Fruit fly (Drosophila melanogaster) whole organism, wandering third instar larva: ENCODE data around the gene ver.

Experiments used
- Abd-B ChIP-seq: fragments of >200 bp; optimal IDR thresholded peaks from 2 replicates; lab custom pipeline; 2017; ENCODE audit warnings: missing biosample characterization, missing genetic modification characterization
- CG9705 ChIP-seq: fragments of 200-800 bp; sonication (Bioruptor generic); optimal IDR thresholded peaks from 2 replicates; lab custom pipeline; 2018; ENCODE audit warnings: missing biosample characterization, mild to moderate bottlenecking, missing genetic modification characterization
- Dif ChIP-seq: fragments of 200-275, 200-300 bp; sonication (Bioruptor generic); optimal IDR thresholded peaks from 2 replicates; lab custom pipeline; 2018; ENCODE audit warnings: missing biosample characterization, missing genetic modification characterization; ENCODE audit not compliant: partially characterized antibody
- GATAd ChIP-seq: sonication (Bioruptor generic); optimal IDR thresholded peaks from 2 replicates; lab custom pipeline; 2016; ENCODE audit warnings: missing biosample characterization, missing genetic modification characterization
- HLH106 ChIP-seq: fragments of 200-800 bp; optimal IDR thresholded peaks from 3 replicates; lab custom pipeline; 2019; ENCODE audit warnings: missing biosample characterization, mild to moderate bottlenecking, missing genetic modification characterization, moderate library complexity
- Hnf4 ChIP-seq: fragments of 200-800 bp; sonication (Bioruptor generic); optimal IDR thresholded peaks from 2 replicates; lab custom pipeline; 2016; ENCODE audit warnings: missing biosample characterization, mild to moderate bottlenecking, missing genetic modification characterization
- Hr83 ChIP-seq: fragments of 200-300 bp; sonication (Bioruptor generic); optimal IDR thresholded peaks from 2 replicates; lab custom pipeline; 2016; ENCODE audit warnings: missing biosample characterization, mild to moderate bottlenecking, missing genetic modification characterization, moderate library complexity; ENCODE audit not compliant: poor library complexity, severe bottlenecking
- Jra ChIP-seq: sonication (Bioruptor generic); optimal IDR thresholded peaks from 2 replicates; lab custom pipeline; 2016; ENCODE audit warnings: missing biosample characterization, missing genetic modification characterization
- Mio ChIP-seq: sonication (Bioruptor generic); optimal IDR thresholded peaks from 2 replicates; lab custom pipeline; 2016; ENCODE audit warnings: missing biosample characterization, missing genetic modification characterization
- Rel ChIP-seq, 2 experiments: fragments of 200-800 bp; sonication (Bioruptor generic) in 1 of 2; optimal IDR thresholded peaks; 2 replicates in 1 of 2; 3 replicates in 1 of 2; lab custom pipeline; 2016 to 2019; ENCODE audit warnings: mild to moderate bottlenecking in 2 of 2, missing biosample characterization in 2 of 2, missing genetic modification characterization in 2 of 2, moderate library complexity in 1 of 2
- Sp1 ChIP-seq: fragments of 200-800 bp; sonication (Bioruptor generic); optimal IDR thresholded peaks from 3 replicates; lab custom pipeline; 2019; ENCODE audit warnings: missing biosample characterization, mild to moderate bottlenecking, missing genetic modification characterization, moderate library complexity
- Vsx2 ChIP-seq: fragments of 200-300, 225-300 bp; sonication (Bioruptor generic); optimal IDR thresholded peaks from 2 replicates; lab custom pipeline; 2018; ENCODE audit warnings: missing biosample characterization, missing genetic modification characterization; ENCODE audit not compliant: partially characterized antibody
- dl ChIP-seq, 2 experiments: fragments of 175-275, 200-275 bp in 1 of 2; fragments of 200-275 bp in 1 of 2; sonication (Bioruptor generic); optimal IDR thresholded peaks; lab custom pipeline; 2018; ENCODE audit warnings: mild to moderate bottlenecking in 2 of 2, missing biosample characterization in 2 of 2, missing genetic modification characterization in 2 of 2, moderate library complexity in 2 of 2; ENCODE audit not compliant: partially characterized antibody in 2 of 2, insufficient read depth in 1 of 2
- dmrt93B ChIP-seq: fragments of 200-800 bp; sonication (Bioruptor generic); optimal IDR thresholded peaks from 2 replicates; lab custom pipeline; 2018; ENCODE audit warnings: missing biosample characterization, mild to moderate bottlenecking, missing genetic modification characterization
- ey ChIP-seq: fragments of 200-800 bp; sonication (Bioruptor generic); optimal IDR thresholded peaks from 2 replicates; lab custom pipeline; 2016; ENCODE audit warnings: missing biosample characterization, missing genetic modification characterization
- h ChIP-seq: fragments of 200-800 bp; sonication (Bioruptor generic); optimal IDR thresholded peaks from 3 replicates; lab custom pipeline; 2016; ENCODE audit warnings: missing biosample characterization, mild to moderate bottlenecking, missing genetic modification characterization
- jim ChIP-seq: fragments of 175-275, 200-325 bp; sonication (Bioruptor generic); optimal IDR thresholded peaks from 2 replicates; lab custom pipeline; 2016; ENCODE audit warnings: missing biosample characterization, mild to moderate bottlenecking, missing genetic modification characterization
- pan ChIP-seq: fragments of >200 bp; optimal IDR thresholded peaks from 2 replicates; lab custom pipeline; 2017
- rgr ChIP-seq: fragments of 200-800 bp; sonication (Bioruptor generic); optimal IDR thresholded peaks from 3 replicates; lab custom pipeline; 2016; ENCODE audit warnings: missing biosample characterization, mild to moderate bottlenecking, missing genetic modification characterization
- sv ChIP-seq: fragments of 200-800 bp; sonication (Bioruptor generic); optimal IDR thresholded peaks from 3 replicates; lab custom pipeline; 2016; ENCODE audit warnings: missing biosample characterization, missing genetic modification characterization
- woc ChIP-seq: sonication (Bioruptor generic); optimal IDR thresholded peaks from 2 replicates; lab custom pipeline; 2016; ENCODE audit warnings: missing biosample characterization, mild to moderate bottlenecking, missing genetic modification characterization

ver gene

dm6 chr3L:12566065-12566730 is 42.4 kb downstream of the ver start:
- TF ChIP-seq Rel (GFP tag; optimal IDR thresholded peaks at IDR 0.05; lab: Kevin White, UChicago) = no peak
- TF ChIP-seq Rel (tag; optimal IDR thresholded peaks at IDR 0.05; lab: Kevin White, UChicago) = peak; percentile 23
- no peak for TF ChIP-seq GATAd (GFP tag; lab: Kevin White, UChicago)

- TF ChIP-seq dmrt93B (peak; percentile 24), dl (GFP tag; optimal IDR thresholded peaks at IDR 0.05; lab: Kevin White, UChicago; ENCODE audit: insufficient read depth in 1 of 2, partially characterized antibody in 2 of 2) (peak; percentile 72 to 87), Sp1 (GFP tag; lab: Kevin White, UChicago) (peak; percentile 19), Vsx2 (peak; percentile 90), Rel (GFP tag; optimal IDR thresholded peaks at IDR 0.05; lab: Kevin White, UChicago) (no peak), Rel (tag; optimal IDR thresholded peaks at IDR 0.05; lab: Kevin White, UChicago) (peak; percentile 7), ey (GFP tag; lab: Kevin White, UChicago) (peak; percentile 3), Hr83 (GFP tag; lab: Kevin White, UChicago) (peak; percentile 33), Jra (GFP tag; lab: Kevin White, UChicago) (peak; percentile 20), CG9705 (GFP tag; lab: Kevin White, UChicago) (peak; percentile 51), pan (lab: Kevin White, UChicago) (no peak), GATAd (GFP tag; lab: Kevin White, UChicago) (no peak), sv (GFP tag; lab: Kevin White, UChicago) (no peak), Dif (GFP tag; lab: Kevin White, UChicago) (peak; percentile 99), HLH106 (tag; lab: Kevin White, UChicago) (peak; percentile 43), h (GFP tag; lab: Kevin White, UChicago) (peak; percentile 20), Mio (no peak), Hnf4 (no peak), rgr (GFP tag; lab: Kevin White, UChicago) (peak; percentile 39), jim (GFP tag; lab: Kevin White, UChicago) (peak; percentile 65), woc (GFP tag; lab: Kevin White, UChicago) (peak; percentile 34), Abd-B (GFP tag; lab: Kevin White, UChicago) (no peak)
Measured at dm6 chr3L:12572366-12572765, 48.6 kb downstream of the ver start, which contains the start of gene sowah. sowah (minus strand) TSS chr3L:12572542.
